Fruit fly (Drosophila melanogaster): ENCODE data around the gene CG17625.

The CG17625 gene

dm6 chr3R:22733751-22734150 lies 47.1 kb downstream of the CG17625 start, which contains the start of gene Takl2:
TSS of gene Takl2 (minus strand) at chr3R:22733851.
- TF ChIP-seq Snoo (tag; optimal IDR thresholded peaks at IDR 0.05), result no peak
- TF ChIP-seq CG15710 (tag; optimal IDR thresholded peaks at IDR 0.05), result no peak
- TF ChIP-seq rn (GFP tag; IDR thresholded peaks at IDR 0.05), result no peak
- no peak for TF ChIP-seq EcR (GFP tag; optimal IDR thresholded peaks at IDR 0.05)
- TF ChIP-seq Pif1A (GFP tag; optimal IDR thresholded peaks at IDR 0.05), result no peak
- TF ChIP-seq CG17806 (tag; optimal IDR thresholded peaks at IDR 0.05), result no peak
- TF ChIP-seq CG13204 (GFP tag; optimal IDR thresholded peaks at IDR 0.05), result no peak
- TF ChIP-seq fd96Ca (GFP tag; IDR thresholded peaks at IDR 0.05), result no peak
- TF ChIP-seq CG34367 (tag; optimal IDR thresholded peaks at IDR 0.05), result no peak
- no peak for TF ChIP-seq CG14655 (GFP tag; optimal IDR thresholded peaks at IDR 0.05)
- no peak for TF ChIP-seq CG10348 (GFP tag; IDR thresholded peaks at IDR 0.05)
- TF ChIP-seq gl (tag; optimal IDR thresholded peaks at IDR 0.05), result no peak
- TF ChIP-seq CG8159 (tag; optimal IDR thresholded peaks at IDR 0.05), result no peak
- no peak for TF ChIP-seq CG4496 (GFP tag; IDR thresholded peaks at IDR 0.05)
- no peak for TF ChIP-seq Ets98B (GFP tag; IDR thresholded peaks at IDR 0.05)
- no peak for TF ChIP-seq CG8301 (tag; optimal IDR thresholded peaks at IDR 0.05)
- no peak for TF ChIP-seq CG9948 (tag; optimal IDR thresholded peaks at IDR 0.05)
- no peak for TF ChIP-seq CG32121 (GFP tag; IDR thresholded peaks at IDR 0.05)
